Fruit fly (Drosophila melanogaster) whole organism, prepupa: ENCODE data around the gene sing.

Experiments used
- fkh ChIP-seq: fragments of 200-800 bp; sonication (Bioruptor generic); optimal IDR thresholded peaks from 3 replicates; lab custom pipeline; 2017; ENCODE audit warnings: missing biosample characterization, mild to moderate bottlenecking, missing genetic modification characterization, moderate library complexity
- vri ChIP-seq: fragments of 200-800 bp; sonication (Bioruptor generic); optimal IDR thresholded peaks from 3 replicates; lab custom pipeline; 2016; ENCODE audit warnings: missing biosample characterization, mild to moderate bottlenecking, missing genetic modification characterization

DNA sequence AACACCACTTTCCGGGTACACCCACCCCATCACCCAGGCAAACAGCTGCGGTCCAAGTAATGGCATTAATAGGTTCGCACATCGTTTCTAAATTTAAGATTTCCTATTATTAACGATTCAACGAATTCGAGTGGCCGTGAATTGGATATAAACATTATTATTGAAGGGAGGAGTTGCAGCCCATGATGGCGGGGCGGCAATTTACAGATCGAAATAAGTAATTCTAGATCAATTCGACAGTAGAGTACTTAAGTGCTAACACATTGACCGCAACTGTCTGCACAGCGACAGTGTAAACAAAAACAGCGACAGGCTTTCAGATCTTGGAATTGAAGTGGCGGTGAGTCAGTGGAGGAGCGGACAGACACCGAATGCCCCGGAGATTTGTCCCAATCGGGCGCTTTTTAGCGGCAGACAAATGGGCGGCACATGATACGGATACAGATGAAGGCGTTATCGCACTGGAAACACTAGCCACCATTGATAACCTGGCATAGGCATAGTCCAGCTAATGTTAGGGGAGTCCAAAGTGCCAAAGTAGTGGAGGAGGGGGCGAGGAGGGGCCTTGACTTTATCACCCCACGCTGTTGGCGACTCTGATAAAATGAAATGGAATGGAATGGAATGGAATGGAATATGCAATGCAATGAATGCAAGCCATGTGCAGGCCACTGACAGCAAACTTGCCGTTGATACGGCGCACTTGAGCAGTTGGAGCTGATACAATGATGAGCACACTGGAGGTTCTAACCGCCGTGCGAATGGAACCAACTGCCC is 45.7 kb upstream of the sing start:
- TF ChIP-seq vri (GFP tag; lab: Kevin White, UChicago) = no peak
- TF ChIP-seq fkh (GFP tag; lab: Kevin White, UChicago) = peak; percentile 58
